Worm (Caenorhabditis elegans) whole organism, young adult: ENCODE measurements around the gene M7.12.

ENCODE experiments used
- D2030.7 ChIP-seq: fragments of 200-800 bp; sonication (Bioruptor generic); IDR thresholded peaks from 2 replicates; pipeline ENCODE4 v1.3.6; 2022; ENCODE audit warnings: missing genetic modification reagents, missing genetic modification characterization, missing compliant biosample characterization
- F10E7.11 ChIP-seq: sonication (generic microtip); optimal IDR thresholded peaks from 2 replicates; lab custom pipeline; 2017; ENCODE audit warnings: mild to moderate bottlenecking, missing genetic modification characterization, moderate library complexity, missing compliant biosample characterization
- F23B12.7 ChIP-seq: sonication (generic microtip); optimal IDR thresholded peaks from 2 replicates; lab custom pipeline; 2017; ENCODE audit warnings: missing genetic modification characterization, mild to moderate bottlenecking, missing compliant biosample characterization, antibody characterized with exemption, moderate library complexity; ENCODE audit not compliant: insufficient read depth
- F39B2.1 ChIP-seq: fragments of 200-800 bp; sonication (Bioruptor generic); IDR thresholded peaks from 2 replicates; pipeline ENCODE4 v1.3.6; 2022; ENCODE audit warnings: missing genetic modification reagents, missing genetic modification characterization, missing compliant biosample characterization
- F49E8.2 ChIP-seq: sonication (generic microtip); optimal IDR thresholded peaks from 3 replicates; lab custom pipeline; 2017; ENCODE audit warnings: missing genetic modification characterization, mild to moderate bottlenecking, missing compliant biosample characterization, antibody characterized with exemption, moderate library complexity; ENCODE audit not compliant: insufficient read depth
- F52B5.7 ChIP-seq: sonication (generic microtip); optimal IDR thresholded peaks from 2 replicates; lab custom pipeline; 2016; ENCODE audit warnings: mild to moderate bottlenecking, missing genetic modification characterization, missing compliant biosample characterization
- F57C9.4 ChIP-seq: sonication (generic microtip); optimal IDR thresholded peaks from 2 replicates; lab custom pipeline; 2017; ENCODE audit warnings: mild to moderate bottlenecking, missing genetic modification characterization, missing compliant biosample characterization
- K11D2.4 ChIP-seq: fragments of 200-800 bp; sonication (Bioruptor generic); IDR thresholded peaks from 2 replicates; pipeline ENCODE4 v1.3.6; 2022; ENCODE audit warnings: missing genetic modification reagents, missing genetic modification characterization, missing compliant biosample characterization
- Y53F4B.3 ChIP-seq: fragments of 200-800 bp; sonication (Bioruptor generic); IDR thresholded peaks from 2 replicates; pipeline ENCODE4 v1.3.6; 2022; ENCODE audit warnings: missing genetic modification reagents, missing genetic modification characterization, missing compliant biosample characterization
- Y53G8AR.9 ChIP-seq: fragments of 200-800 bp; sonication (Bioruptor generic); conservative IDR thresholded peaks from 2 replicates; pipeline ENCODE4 v1.3.6; 2022; ENCODE audit warnings: missing genetic modification reagents, missing genetic modification characterization, missing compliant biosample characterization
- Y56A3A.18 ChIP-seq: fragments of 200-800 bp; sonication (Bioruptor generic); IDR thresholded peaks from 2 replicates; pipeline ENCODE4 v1.3.6; 2022; ENCODE audit warnings: missing genetic modification reagents, missing genetic modification characterization, missing compliant biosample characterization
- Y67H2A.10 ChIP-seq: fragments of 200-800 bp; sonication (Bioruptor generic); conservative IDR thresholded peaks from 2 replicates; pipeline ENCODE4 v1.3.6; 2022; ENCODE audit warnings: missing genetic modification reagents, missing genetic modification characterization, missing compliant biosample characterization
- Y79H2A.3 ChIP-seq: fragments of 200-800 bp; sonication (Bioruptor generic); conservative IDR thresholded peaks from 2 replicates; pipeline ENCODE4 v1.3.6; 2022; ENCODE audit warnings: missing genetic modification reagents, missing genetic modification characterization, missing compliant biosample characterization
- aptf-2 ChIP-seq: fragments of 200-800 bp; sonication (Bioruptor generic); conservative IDR thresholded peaks from 2 replicates; pipeline ENCODE4 v1.3.6; 2022; ENCODE audit warnings: missing genetic modification reagents, missing genetic modification characterization, missing compliant biosample characterization
- athp-1 ChIP-seq: sonication (generic microtip); optimal IDR thresholded peaks from 2 replicates; lab custom pipeline; 2017; ENCODE audit warnings: mild to moderate bottlenecking, missing genetic modification characterization, missing compliant biosample characterization
- attf-3 ChIP-seq: fragments of 200-800 bp; sonication (Bioruptor generic); conservative IDR thresholded peaks from 2 replicates; pipeline ENCODE4 v1.3.6; 2022; ENCODE audit warnings: missing genetic modification reagents, missing genetic modification characterization, missing compliant biosample characterization
- attf-6 ChIP-seq: fragments of 200-800 bp; sonication (Bioruptor generic); IDR thresholded peaks from 2 replicates; pipeline ENCODE4 v1.3.6; 2022; ENCODE audit warnings: missing genetic modification reagents, missing genetic modification characterization, missing compliant biosample characterization
- bed-1 ChIP-seq: fragments of 200-800 bp; sonication (Bioruptor generic); IDR thresholded peaks from 2 replicates; pipeline ENCODE4 v1.3.6; 2022; ENCODE audit warnings: missing genetic modification reagents, missing genetic modification characterization, missing compliant biosample characterization
- cebp-2 ChIP-seq: fragments of 200-800 bp; sonication (Bioruptor generic); IDR thresholded peaks from 2 replicates; pipeline ENCODE4 v1.3.6; 2022; ENCODE audit warnings: missing genetic modification characterization, missing compliant biosample characterization
- ceh-100 ChIP-seq: fragments of 200-800 bp; sonication (Bioruptor generic); IDR thresholded peaks from 2 replicates; pipeline ENCODE4 v1.3.6; 2022; ENCODE audit warnings: missing genetic modification reagents, missing genetic modification characterization, missing compliant biosample characterization
- chd-7 ChIP-seq: sonication (generic microtip); optimal IDR thresholded peaks from 2 replicates; lab custom pipeline; 2016; ENCODE audit warnings: mild to moderate bottlenecking, missing genetic modification characterization, moderate library complexity, missing compliant biosample characterization
- egrh-3 ChIP-seq: fragments of 200-800 bp; sonication (Bioruptor generic); IDR thresholded peaks from 2 replicates; pipeline ENCODE4 v1.3.6; 2022; ENCODE audit warnings: missing genetic modification reagents, missing genetic modification characterization, missing compliant biosample characterization
- fkh-3 ChIP-seq: sonication (generic microtip); optimal IDR thresholded peaks from 2 replicates; lab custom pipeline; 2016; ENCODE audit warnings: mild to moderate bottlenecking, missing genetic modification characterization, missing compliant biosample characterization
- hmg-1.2 ChIP-seq: fragments of 200-800 bp; sonication (Bioruptor generic); IDR thresholded peaks from 2 replicates; pipeline ENCODE4 v1.3.6; 2022; ENCODE audit warnings: missing genetic modification reagents, missing genetic modification characterization, missing compliant biosample characterization
- hmg-20 ChIP-seq: fragments of 200-800 bp; sonication (Bioruptor generic); IDR thresholded peaks from 2 replicates; pipeline ENCODE4 v1.3.6; 2022; ENCODE audit warnings: missing genetic modification reagents, missing genetic modification characterization, missing compliant biosample characterization
- hrde-1 ChIP-seq: sonication (generic microtip); optimal IDR thresholded peaks from 2 replicates; lab custom pipeline; 2016; ENCODE audit warnings: missing genetic modification characterization, mild to moderate bottlenecking, missing compliant biosample characterization, moderate library complexity, missing genotype, missing genetic modification reagents, borderline replicate concordance
- let-526 ChIP-seq: fragments of 200-800 bp; sonication (Bioruptor generic); IDR thresholded peaks from 2 replicates; pipeline ENCODE4 v1.3.6; 2022; ENCODE audit warnings: missing genetic modification reagents, missing genetic modification characterization, missing compliant biosample characterization
- lin-26 ChIP-seq: fragments of 200-800 bp; sonication (Bioruptor generic); IDR thresholded peaks from 2 replicates; pipeline ENCODE4 v1.3.6; 2022; ENCODE audit warnings: missing genetic modification reagents, missing genetic modification characterization, missing compliant biosample characterization
- lin-54 ChIP-seq: fragments of 200-800 bp; sonication (Bioruptor generic); optimal IDR thresholded peaks from 2 replicates; lab custom pipeline; 2018; ENCODE audit warnings: mild to moderate bottlenecking, missing genetic modification characterization, missing compliant biosample characterization
- lir-1 ChIP-seq: fragments of 200-800 bp; sonication (Bioruptor generic); conservative IDR thresholded peaks from 2 replicates; pipeline ENCODE4 v1.3.6; 2022; ENCODE audit warnings: missing genetic modification reagents, missing genetic modification characterization, missing compliant biosample characterization
- madf-10 ChIP-seq: sonication (generic microtip); optimal IDR thresholded peaks from 2 replicates; lab custom pipeline; 2016; ENCODE audit warnings: mild to moderate bottlenecking, missing genetic modification characterization, missing compliant biosample characterization
- madf-3 ChIP-seq: fragments of 200-800 bp; sonication (Bioruptor generic); IDR thresholded peaks from 2 replicates; pipeline ENCODE4 v1.3.6; 2022; ENCODE audit warnings: missing genetic modification reagents, missing genetic modification characterization, missing compliant biosample characterization
- mcd-1 ChIP-seq: fragments of 200-800 bp; sonication (Bioruptor generic); IDR thresholded peaks from 2 replicates; pipeline ENCODE4 v1.3.6; 2022; ENCODE audit warnings: missing genetic modification reagents, missing genetic modification characterization, missing compliant biosample characterization
- mel-28 ChIP-seq: sonication (generic microtip); optimal IDR thresholded peaks from 2 replicates; lab custom pipeline; 2016; ENCODE audit warnings: borderline replicate concordance, mild to moderate bottlenecking, missing genetic modification characterization, missing compliant biosample characterization
- mes-4 ChIP-seq: sonication (generic microtip); optimal IDR thresholded peaks from 2 replicates; lab custom pipeline; 2016; ENCODE audit warnings: missing genotype, missing genetic modification characterization, missing compliant biosample characterization
- nfya-2 ChIP-seq: fragments of 200-800 bp; sonication (Bioruptor generic); IDR thresholded peaks from 2 replicates; pipeline ENCODE4 v1.3.6; 2022; ENCODE audit warnings: missing genetic modification reagents, missing genetic modification characterization, missing compliant biosample characterization
- nhr-120 ChIP-seq: fragments of 200-800 bp; sonication (Bioruptor generic); IDR thresholded peaks from 2 replicates; pipeline ENCODE4 v1.3.6; 2022; ENCODE audit warnings: missing genetic modification characterization, missing compliant biosample characterization
- nhr-179 ChIP-seq: sonication (generic microtip); optimal IDR thresholded peaks from 2 replicates; lab custom pipeline; 2016; ENCODE audit warnings: mild to moderate bottlenecking, missing genetic modification characterization, missing compliant biosample characterization
- pbrm-1 ChIP-seq: fragments of 200-800 bp; sonication (Bioruptor generic); IDR thresholded peaks from 2 replicates; pipeline ENCODE4 v1.3.6; 2022; ENCODE audit warnings: missing genetic modification reagents, missing genetic modification characterization, missing compliant biosample characterization
- sea-2 ChIP-seq: fragments of 200-800 bp; sonication (Bioruptor generic); IDR thresholded peaks from 2 replicates; pipeline ENCODE4 v1.3.6; 2022; ENCODE audit warnings: missing genetic modification characterization, missing compliant biosample characterization
- snpc-1.3 ChIP-seq: sonication (generic microtip); optimal IDR thresholded peaks from 2 replicates; lab custom pipeline; 2017; ENCODE audit warnings: missing genetic modification characterization, mild to moderate bottlenecking, missing compliant biosample characterization, antibody characterized with exemption, moderate library complexity, missing genotype, missing genetic modification reagents; ENCODE audit not compliant: insufficient read depth
- sptf-2 ChIP-seq: fragments of 200-800 bp; sonication (Bioruptor generic); optimal IDR thresholded peaks from 2 replicates; lab custom pipeline; 2018; ENCODE audit warnings: mild to moderate bottlenecking, missing genetic modification characterization, missing compliant biosample characterization
- tbx-9 ChIP-seq: sonication (generic microtip); optimal IDR thresholded peaks from 2 replicates; lab custom pipeline; 2016; ENCODE audit warnings: borderline replicate concordance, missing genetic modification characterization, inconsistent platforms, missing compliant biosample characterization
- tlf-1 ChIP-seq: fragments of 200-800 bp; sonication (Bioruptor generic); optimal IDR thresholded peaks from 2 replicates; lab custom pipeline; 2018; ENCODE audit warnings: mild to moderate bottlenecking, missing genetic modification characterization, missing compliant biosample characterization
- xnd-1 ChIP-seq: sonication (generic microtip); optimal IDR thresholded peaks from 2 replicates; lab custom pipeline; 2016; ENCODE audit warnings: missing genotype, missing genetic modification reagents, missing genetic modification characterization, missing compliant biosample characterization
- zim-3 ChIP-seq: sonication (generic microtip); optimal IDR thresholded peaks from 2 replicates; lab custom pipeline; 2017; ENCODE audit warnings: mild to moderate bottlenecking, missing genetic modification characterization, moderate library complexity, missing compliant biosample characterization
- ztf-25 ChIP-seq: fragments of 200-800 bp; sonication (Bioruptor generic); IDR thresholded peaks from 2 replicates; pipeline ENCODE4 v1.3.6; 2022; ENCODE audit warnings: missing genetic modification reagents, missing genetic modification characterization, missing compliant biosample characterization
- ztf-26 ChIP-seq: sonication (generic microtip); optimal IDR thresholded peaks from 2 replicates; lab custom pipeline; 2017; ENCODE audit warnings: missing genetic modification characterization, missing compliant biosample characterization

The M7.12 gene

ce11 chrIV:11110995-11111619, 13.3 kb upstream of the M7.12 start, which contains the start of gene rps-5 (continued):
- TF ChIP-seq attf-3 (GFP tag; lab: Robert Waterston, UW) (no peak), nhr-120 (GFP tag; lab: Robert Waterston, UW) (no peak), Y67H2A.10 (no peak), cebp-2 (no peak), xnd-1 (tag; lab: Kevin White, UChicago) (no peak), athp-1 (no peak), let-526 (GFP tag; lab: Robert Waterston, UW) (no peak), ztf-26 (tag; lab: Kevin White, UChicago) (no peak), mcd-1 (GFP tag; lab: Robert Waterston, UW) (peak; percentile 54), chd-7 (no peak), pbrm-1 (0 out of 2 replicates have a peak, but pooled peaks have one; percentile 11), nfya-2 (GFP tag; lab: Robert Waterston, UW) (no peak), tlf-1 (no peak), egrh-3 (GFP tag; lab: Robert Waterston, UW) (no peak), mel-28 (tag; lab: Kevin White, UChicago) (no peak), madf-3 (GFP tag; lab: Robert Waterston, UW) (no peak), mes-4 (tag; lab: Kevin White, UChicago) (no peak), K11D2.4 (no peak), lin-54 (GFP tag; lab: Kevin White, UChicago) (peak; percentile 51), hrde-1 (tag; lab: Kevin White, UChicago) (no peak), F10E7.11 (tag; lab: Kevin White, UChicago) (no peak), bed-1 (no peak), Y53G8AR.9 (no peak), aptf-2 (GFP tag; lab: Robert Waterston, UW) (no peak), lin-26 (no peak), lir-1 (GFP tag; lab: Robert Waterston, UW) (no peak), Y56A3A.18 (GFP tag; lab: Robert Waterston, UW) (no peak), F52B5.7 (tag; lab: Kevin White, UChicago) (no peak), ztf-25 (GFP tag; lab: Robert Waterston, UW) (no peak), zim-3 (no peak), hmg-1.2 (GFP tag; lab: Robert Waterston, UW) (peak; percentile 93), tbx-9 (tag; lab: Kevin White, UChicago) (no peak), snpc-1.3 (tag; lab: Kevin White, UChicago) (peak; percentile 33), madf-10 (tag; lab: Kevin White, UChicago) (no peak), Y53F4B.3 (GFP tag; lab: Robert Waterston, UW) (no peak), attf-6 (no peak), F23B12.7 (tag; lab: Kevin White, UChicago) (peak; percentile 13), fkh-3 (no peak), D2030.7 (GFP tag; lab: Robert Waterston, UW) (peak; percentile 52; the same call in 1 of the 2 replicates), hmg-20 (no peak), F49E8.2 (tag; lab: Kevin White, UChicago) (peak; percentile 19), F57C9.4 (tag; lab: Kevin White, UChicago) (no peak), Y79H2A.3 (no peak), sptf-2 (GFP tag; lab: Kevin White, UChicago) (no peak), ceh-100 (GFP tag; lab: Robert Waterston, UW) (no peak), sea-2 (GFP tag; lab: Robert Waterston, UW) (no peak), nhr-179 (no peak), F39B2.1 (GFP tag; lab: Robert Waterston, UW) (no peak)
